Fruit fly (Drosophila melanogaster): ENCODE measurements around the gene Grip163.

- TF ChIP-seq luna (GFP tag; optimal IDR thresholded peaks at IDR 0.05) (no peak), bigmax (GFP tag; optimal IDR thresholded peaks at IDR 0.05) (no peak), fu2 (GFP tag; optimal IDR thresholded peaks at IDR 0.05) (no peak), crp (GFP tag; optimal IDR thresholded peaks at IDR 0.05) (no peak), br (optimal IDR thresholded peaks at IDR 0.05) (no peak), Spps (tag; optimal IDR thresholded peaks at IDR 0.05) (no peak), CG34224 (GFP tag; IDR thresholded peaks at IDR 0.05; ENCODE audit: partially characterized antibody) (no peak), Stat92E (GFP tag; optimal IDR thresholded peaks at IDR 0.05) (no peak), pum (GFP tag; optimal IDR thresholded peaks at IDR 0.05) (no peak), CG2116 (GFP tag; optimal IDR thresholded peaks at IDR 0.05) (no peak), HLH54F (GFP tag; optimal IDR thresholded peaks at IDR 0.05) (no peak), ap (GFP tag; IDR thresholded peaks at IDR 0.05) (no peak), CG12219 (GFP tag; optimal IDR thresholded peaks at IDR 0.05) (no peak)
Measured at dm6 chr3L:11972879-11973278, 25.1 kb downstream of the Grip163 start, which contains the start of gene Muc68E.
